Worm (Caenorhabditis elegans) whole organism, young adult: ENCODE results near the gene oac-1.

ENCODE experiments used
- B0035.1 ChIP-seq: sonication (generic microtip); optimal IDR thresholded peaks from 2 replicates; lab custom pipeline; 2016; ENCODE audit warnings: missing genetic modification characterization, mild to moderate bottlenecking, missing compliant biosample characterization, missing genotype, missing genetic modification reagents
- B0336.3 ChIP-seq: fragments of 200-800 bp; sonication (Bioruptor generic); IDR thresholded peaks from 2 replicates; pipeline ENCODE4 v1.3.6; 2022; ENCODE audit warnings: missing genetic modification characterization, missing compliant biosample characterization
- C06A6.2 ChIP-seq: fragments of 200-800 bp; sonication (Bioruptor generic); conservative IDR thresholded peaks from 2 replicates; pipeline ENCODE4 v1.3.6; 2022; ENCODE audit warnings: missing genetic modification characterization, missing compliant biosample characterization
- C17E4.6 ChIP-seq: fragments of 200-800 bp; sonication (Bioruptor generic); IDR thresholded peaks from 2 replicates; pipeline ENCODE4 v1.3.6; 2022; ENCODE audit warnings: missing genetic modification reagents, missing genetic modification characterization, missing compliant biosample characterization
- F23B12.7 ChIP-seq: sonication (generic microtip); optimal IDR thresholded peaks from 2 replicates; lab custom pipeline; 2017; ENCODE audit warnings: missing genetic modification characterization, mild to moderate bottlenecking, missing compliant biosample characterization, antibody characterized with exemption, moderate library complexity; ENCODE audit not compliant: insufficient read depth
- T07F8.4 ChIP-seq: sonication (generic microtip); optimal IDR thresholded peaks from 2 replicates; lab custom pipeline; 2016; ENCODE audit warnings: mild to moderate bottlenecking, missing genetic modification characterization, moderate library complexity, missing compliant biosample characterization
- T26A5.8 ChIP-seq: sonication (generic microtip); optimal IDR thresholded peaks from 2 replicates; lab custom pipeline; 2016; ENCODE audit warnings: missing genetic modification characterization, missing compliant biosample characterization
- Y79H2A.3 ChIP-seq: fragments of 200-800 bp; sonication (Bioruptor generic); conservative IDR thresholded peaks from 2 replicates; pipeline ENCODE4 v1.3.6; 2022; ENCODE audit warnings: missing genetic modification reagents, missing genetic modification characterization, missing compliant biosample characterization
- ZK185.1 ChIP-seq: sonication (generic microtip); optimal IDR thresholded peaks from 2 replicates; lab custom pipeline; 2016; ENCODE audit warnings: mild to moderate bottlenecking, missing genetic modification characterization, missing compliant biosample characterization; ENCODE audit not compliant: poor library complexity, severe bottlenecking
- aptf-3 ChIP-seq: fragments of 200-800 bp; sonication (Bioruptor generic); IDR thresholded peaks from 2 replicates; pipeline ENCODE4 v1.3.6; 2022; ENCODE audit warnings: missing genetic modification characterization, missing compliant biosample characterization
- atf-7 ChIP-seq: sonication (generic microtip); optimal IDR thresholded peaks from 2 replicates; lab custom pipeline; 2017; ENCODE audit warnings: mild to moderate bottlenecking, missing genetic modification characterization, missing compliant biosample characterization
- athp-1 ChIP-seq: sonication (generic microtip); optimal IDR thresholded peaks from 2 replicates; lab custom pipeline; 2017; ENCODE audit warnings: mild to moderate bottlenecking, missing genetic modification characterization, missing compliant biosample characterization
- cebp-1 ChIP-seq, 2 experiments: fragments of 200-800 bp in 1 of 2; sonication (Bioruptor generic) in 1 of 2; sonication (generic microtip) in 1 of 2; IDR thresholded peaks in 1 of 2; optimal IDR thresholded peaks in 1 of 2; 2 replicates each; pipeline versions ENCODE4 v1.3.6 to Lab custom; 2017 to 2022; ENCODE audit warnings: missing compliant biosample characterization in 2 of 2, missing genetic modification characterization in 2 of 2, mild to moderate bottlenecking in 1 of 2, missing genetic modification reagents in 1 of 2, moderate library complexity in 1 of 2
- cebp-2 ChIP-seq: fragments of 200-800 bp; sonication (Bioruptor generic); IDR thresholded peaks from 2 replicates; pipeline ENCODE4 v1.3.6; 2022; ENCODE audit warnings: missing genetic modification characterization, missing compliant biosample characterization
- ceh-40 ChIP-seq: fragments of 200-800 bp; sonication (Bioruptor generic); IDR thresholded peaks from 2 replicates; pipeline ENCODE4 v1.3.6; 2022; ENCODE audit warnings: missing genetic modification characterization, missing compliant biosample characterization
- ceh-79 ChIP-seq: sonication (generic microtip); optimal IDR thresholded peaks from 2 replicates; lab custom pipeline; 2017; ENCODE audit warnings: mild to moderate bottlenecking, missing genetic modification characterization, missing compliant biosample characterization
- ceh-91 ChIP-seq: fragments of 200-800 bp; sonication (Bioruptor generic); IDR thresholded peaks from 2 replicates; pipeline ENCODE4 v1.3.6; 2022; ENCODE audit warnings: missing genetic modification reagents, missing genetic modification characterization, missing compliant biosample characterization
- dpl-1 ChIP-seq: fragments of 150-350 bp; optimal IDR thresholded peaks from 2 replicates; lab custom pipeline; 2014; ENCODE audit warnings: missing biosample characterization, missing genetic modification reagents, missing genetic modification characterization
- egl-44 ChIP-seq: fragments of 200-800 bp; sonication (Bioruptor generic); IDR thresholded peaks from 2 replicates; pipeline ENCODE4 v1.3.6; 2022; ENCODE audit warnings: missing genetic modification reagents, missing genetic modification characterization, missing compliant biosample characterization
- egrh-3 ChIP-seq: fragments of 200-800 bp; sonication (Bioruptor generic); IDR thresholded peaks from 2 replicates; pipeline ENCODE4 v1.3.6; 2022; ENCODE audit warnings: missing genetic modification reagents, missing genetic modification characterization, missing compliant biosample characterization
- ekl-4 ChIP-seq: fragments of 200-800 bp; sonication (Bioruptor generic); IDR thresholded peaks from 2 replicates; pipeline ENCODE4 v1.3.6; 2022; ENCODE audit warnings: missing genetic modification reagents, missing genetic modification characterization, missing compliant biosample characterization
- ets-4 ChIP-seq: fragments of 200-800 bp; sonication (Bioruptor generic); optimal IDR thresholded peaks from 2 replicates; lab custom pipeline; 2018; ENCODE audit warnings: mild to moderate bottlenecking, missing genetic modification characterization, missing compliant biosample characterization
- fkh-3 ChIP-seq: sonication (generic microtip); optimal IDR thresholded peaks from 2 replicates; lab custom pipeline; 2016; ENCODE audit warnings: mild to moderate bottlenecking, missing genetic modification characterization, missing compliant biosample characterization
- hmg-1.2 ChIP-seq: fragments of 200-800 bp; sonication (Bioruptor generic); IDR thresholded peaks from 2 replicates; pipeline ENCODE4 v1.3.6; 2022; ENCODE audit warnings: missing genetic modification reagents, missing genetic modification characterization, missing compliant biosample characterization
- hrde-1 ChIP-seq: sonication (generic microtip); optimal IDR thresholded peaks from 2 replicates; lab custom pipeline; 2016; ENCODE audit warnings: missing genetic modification characterization, mild to moderate bottlenecking, missing compliant biosample characterization, moderate library complexity, missing genotype, missing genetic modification reagents, borderline replicate concordance
- hsf-1 ChIP-seq: fragments of 200-800 bp; sonication (Bioruptor generic); IDR thresholded peaks from 2 replicates; pipeline ENCODE4 v1.3.6; 2022; ENCODE audit warnings: missing genetic modification reagents, missing genetic modification characterization, missing compliant biosample characterization
- let-607 ChIP-seq, 2 experiments: fragments of 200-800 bp in 1 of 2; sonication (Bioruptor generic) in 1 of 2; sonication (generic microtip) in 1 of 2; optimal IDR thresholded peaks; 2 replicates each; lab custom pipeline; 2016 to 2018; ENCODE audit warnings: mild to moderate bottlenecking in 2 of 2, missing compliant biosample characterization in 2 of 2, missing genetic modification characterization in 2 of 2, moderate library complexity in 2 of 2, missing genotype in 1 of 2
- lin-40 ChIP-seq: sonication (generic microtip); optimal IDR thresholded peaks from 2 replicates; lab custom pipeline; 2016; ENCODE audit warnings: missing genetic modification characterization, mild to moderate bottlenecking, missing compliant biosample characterization, missing genotype, missing genetic modification reagents
- lsy-27 ChIP-seq: sonication (generic microtip); optimal IDR thresholded peaks from 2 replicates; lab custom pipeline; 2017; ENCODE audit warnings: missing genetic modification characterization, mild to moderate bottlenecking, missing compliant biosample characterization, antibody characterized with exemption, missing genotype, borderline replicate concordance; ENCODE audit not compliant: insufficient read depth
- mel-28 ChIP-seq: sonication (generic microtip); optimal IDR thresholded peaks from 2 replicates; lab custom pipeline; 2016; ENCODE audit warnings: borderline replicate concordance, mild to moderate bottlenecking, missing genetic modification characterization, missing compliant biosample characterization
- mes-4 ChIP-seq: sonication (generic microtip); optimal IDR thresholded peaks from 2 replicates; lab custom pipeline; 2016; ENCODE audit warnings: missing genotype, missing genetic modification characterization, missing compliant biosample characterization
- mxl-1 ChIP-seq: sonication (generic microtip); optimal IDR thresholded peaks from 2 replicates; lab custom pipeline; 2016; ENCODE audit warnings: missing genetic modification characterization, missing compliant biosample characterization
- nhr-27 ChIP-seq: fragments of 200-800 bp; sonication (Bioruptor generic); optimal IDR thresholded peaks from 2 replicates; lab custom pipeline; 2018; ENCODE audit warnings: mild to moderate bottlenecking, missing genetic modification characterization, moderate library complexity, missing compliant biosample characterization
- nhr-80 ChIP-seq: sonication (generic microtip); optimal IDR thresholded peaks from 2 replicates; lab custom pipeline; 2016; ENCODE audit warnings: missing genetic modification characterization, missing compliant biosample characterization
- rec-8 ChIP-seq, 2 experiments: sonication (generic microtip); optimal IDR thresholded peaks; 2 replicates each; lab custom pipeline; 2016; ENCODE audit warnings: mild to moderate bottlenecking in 2 of 2, missing genetic modification characterization in 2 of 2, missing genetic modification reagents in 2 of 2, missing genotype in 2 of 2, missing biosample characterization in 1 of 2, missing compliant biosample characterization in 1 of 2, moderate library complexity in 1 of 2
- rpc-1 ChIP-seq, 2 experiments: fragments of 150-350 bp in 1 of 2; sonication (generic microtip) in 1 of 2; optimal IDR thresholded peaks; 2 replicates each; lab custom pipeline; 2014 to 2018; ENCODE audit warnings: missing biosample characterization in 1 of 2, missing genetic modification characterization in 1 of 2, missing genetic modification reagents in 1 of 2, missing genotype in 1 of 2
- sdz-38 ChIP-seq: sonication (generic microtip); optimal IDR thresholded peaks from 2 replicates; lab custom pipeline; 2016; ENCODE audit warnings: missing genotype, missing genetic modification characterization, missing compliant biosample characterization
- tbp1 ChIP-seq: fragments of 200-800 bp; sonication (Bioruptor generic); optimal IDR thresholded peaks from 2 replicates; lab custom pipeline; 2018; ENCODE audit warnings: mild to moderate bottlenecking, missing genetic modification characterization, missing compliant biosample characterization
- unc-62 ChIP-seq: fragments of 150-350 bp; optimal IDR thresholded peaks from 2 replicates; lab custom pipeline; 2014; ENCODE audit warnings: missing biosample characterization, missing genetic modification reagents, missing genetic modification characterization
- xnd-1 ChIP-seq: sonication (generic microtip); optimal IDR thresholded peaks from 2 replicates; lab custom pipeline; 2016; ENCODE audit warnings: missing genotype, missing genetic modification reagents, missing genetic modification characterization, missing compliant biosample characterization
- zim-3 ChIP-seq: sonication (generic microtip); optimal IDR thresholded peaks from 2 replicates; lab custom pipeline; 2017; ENCODE audit warnings: mild to moderate bottlenecking, missing genetic modification characterization, moderate library complexity, missing compliant biosample characterization
- ztf-18 ChIP-seq: sonication (generic microtip); optimal IDR thresholded peaks from 2 replicates; lab custom pipeline; 2016; ENCODE audit warnings: missing genotype, mild to moderate bottlenecking, missing genetic modification characterization, missing compliant biosample characterization

The oac-1 gene

ce11 chrV:19533480-19533879 lies 22.3 kb downstream of the oac-1 start:
- no peak for TF ChIP-seq mel-28 (tag; lab: Kevin White, UChicago)
- no peak for TF ChIP-seq hrde-1
- peak; percentile 51 for TF ChIP-seq nhr-80 (tag; lab: Kevin White, UChicago)
- TF ChIP-seq hsf-1 (GFP tag; lab: Robert Waterston, UW), result no peak
- peak; percentile 40 for TF ChIP-seq lin-40 (tag; lab: Kevin White, UChicago)
- no peak for TF ChIP-seq nhr-27 (tag; lab: Kevin White, UChicago)
- peak; percentile 53 for TF ChIP-seq hmg-1.2 (GFP tag; lab: Robert Waterston, UW)
- no peak for TF ChIP-seq T26A5.8
- peak; percentile 86 for TF ChIP-seq atf-7 (tag; lab: Kevin White, UChicago)
- no peak for TF ChIP-seq ceh-79 (tag; lab: Kevin White, UChicago)
- TF ChIP-seq let-607 (tag; optimal IDR thresholded peaks at IDR 0.05; lab: Kevin White, UChicago), result peak in 1 of 2 experiments; percentile 9

DNA sequence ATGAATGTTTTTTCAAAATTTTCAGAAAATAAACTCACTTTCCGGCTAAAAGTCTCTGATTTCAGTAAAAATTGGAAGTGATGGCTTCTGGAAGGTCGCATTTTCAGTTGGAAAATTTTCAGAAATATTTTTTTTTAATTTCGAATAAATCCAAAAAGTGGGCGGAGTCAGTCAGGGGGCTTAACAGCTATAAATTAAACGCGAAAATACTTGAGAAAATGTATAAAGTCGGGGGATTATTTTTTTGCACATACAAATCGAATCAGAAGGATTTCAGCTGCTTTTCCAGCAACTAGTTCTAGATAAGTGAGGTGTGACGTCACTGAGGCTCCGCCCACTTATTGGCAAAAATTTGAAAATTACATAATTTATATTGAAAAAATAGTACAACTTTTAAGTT lies 22.8 kb downstream of the oac-1 start, which contains the start of gene Y43F8B.2:
Gene Y43F8B.2 (minus strand): TSS at position 101 of the 400 bp plus-strand sequence.
- TF ChIP-seq B0336.3 (GFP tag; lab: Robert Waterston, UW) (no peak), lin-40 (tag; lab: Kevin White, UChicago) (no peak), C17E4.6 (no peak), T07F8.4 (tag; lab: Kevin White, UChicago) (no peak), ceh-40 (GFP tag; lab: Robert Waterston, UW) (no peak)

DNA sequence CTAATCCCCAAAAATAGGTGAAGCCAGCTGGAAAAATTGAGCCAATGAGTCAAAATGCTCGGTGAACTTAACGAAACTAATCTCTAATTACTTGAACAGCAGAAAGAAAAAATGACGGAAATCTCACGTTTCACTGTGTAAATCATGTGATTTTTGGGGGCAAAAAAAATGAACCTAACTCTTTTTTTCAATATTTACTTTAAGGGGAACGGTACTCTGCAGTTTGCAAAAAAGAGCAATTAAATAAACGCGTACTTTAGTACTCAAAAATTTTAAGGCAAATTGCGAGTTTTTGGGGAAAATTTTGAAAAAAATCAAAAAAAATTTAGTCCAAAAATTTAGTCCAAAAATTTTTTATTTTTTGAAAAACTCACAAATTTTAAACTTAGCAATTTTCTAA lies 24.7 kb downstream of the oac-1 start:
- no peak for TF ChIP-seq athp-1 (tag; lab: Kevin White, UChicago)
- no peak for TF ChIP-seq Y79H2A.3 (GFP tag; lab: Robert Waterston, UW)
- TF ChIP-seq unc-62 (GFP tag; lab: Kevin White, UChicago), result no peak
- no peak for TF ChIP-seq rpc-1 (optimal IDR thresholded peaks at IDR 0.05; lab: Kevin White, UChicago)
- TF ChIP-seq rpc-1 (tag; optimal IDR thresholded peaks at IDR 0.05; lab: Kevin White, UChicago), result no peak
- no peak for TF ChIP-seq egrh-3 (GFP tag; lab: Robert Waterston, UW)
- no peak for TF ChIP-seq cebp-1 (GFP tag; IDR thresholded peaks at IDR 0.05; lab: Robert Waterston, UW)
- no peak for TF ChIP-seq cebp-1 (tag; optimal IDR thresholded peaks at IDR 0.05; lab: Kevin White, UChicago)

ce11 chrV:19529168-19529567 lies 26.6 kb downstream of the oac-1 start:
- TF ChIP-seq fkh-3 (tag; lab: Kevin White, UChicago), result no peak
- no peak for TF ChIP-seq mes-4 (tag; lab: Kevin White, UChicago)
- no peak for TF ChIP-seq lsy-27 (tag; lab: Kevin White, UChicago)
- TF ChIP-seq ekl-4 (GFP tag; lab: Robert Waterston, UW), result peak; percentile 64; the same call in 1 of the 2 replicates
- no peak for TF ChIP-seq zim-3 (tag; lab: Kevin White, UChicago)
- peak; percentile 87 for TF ChIP-seq C06A6.2 (GFP tag; lab: Robert Waterston, UW)
- TF ChIP-seq egl-44 (GFP tag; lab: Robert Waterston, UW), result peak; percentile 89
- no peak for TF ChIP-seq sdz-38
- no peak for TF ChIP-seq dpl-1 (GFP tag; lab: Kevin White, UChicago)
- TF ChIP-seq hsf-1 (GFP tag; lab: Robert Waterston, UW), result no peak
- no peak for TF ChIP-seq ets-4 (GFP tag; lab: Kevin White, UChicago)
- TF ChIP-seq xnd-1 (tag; lab: Kevin White, UChicago), result no peak
- no peak for TF ChIP-seq ZK185.1 (tag; lab: Kevin White, UChicago)
- TF ChIP-seq ztf-18, result peak; percentile 11
- TF ChIP-seq atf-7 (tag; lab: Kevin White, UChicago), result peak; percentile 92
- TF ChIP-seq aptf-3 (GFP tag; lab: Robert Waterston, UW), result no peak
- TF ChIP-seq B0035.1 (tag; lab: Kevin White, UChicago), result peak; percentile 38
- TF ChIP-seq mxl-1 (tag; lab: Kevin White, UChicago), result no peak
- peak; percentile 63 for TF ChIP-seq tbp1 (GFP tag; lab: Kevin White, UChicago)
- TF ChIP-seq F23B12.7 (tag; lab: Kevin White, UChicago), result no peak
- TF ChIP-seq cebp-2 (GFP tag; lab: Robert Waterston, UW), result 0 out of 2 replicates have a peak, but pooled peaks have one; percentile 25
- peak; percentile 59 to 64 for TF ChIP-seq let-607 (tag; optimal IDR thresholded peaks at IDR 0.05; lab: Kevin White, UChicago)
- TF ChIP-seq ceh-91, result no peak
- no peak for TF ChIP-seq rec-8 (tag; optimal IDR thresholded peaks at IDR 0.05; lab: Kevin White, UChicago)
